Worm (Caenorhabditis elegans): ENCODE results near the gene C32D5.7.

C32D5.7 gene

DNA sequence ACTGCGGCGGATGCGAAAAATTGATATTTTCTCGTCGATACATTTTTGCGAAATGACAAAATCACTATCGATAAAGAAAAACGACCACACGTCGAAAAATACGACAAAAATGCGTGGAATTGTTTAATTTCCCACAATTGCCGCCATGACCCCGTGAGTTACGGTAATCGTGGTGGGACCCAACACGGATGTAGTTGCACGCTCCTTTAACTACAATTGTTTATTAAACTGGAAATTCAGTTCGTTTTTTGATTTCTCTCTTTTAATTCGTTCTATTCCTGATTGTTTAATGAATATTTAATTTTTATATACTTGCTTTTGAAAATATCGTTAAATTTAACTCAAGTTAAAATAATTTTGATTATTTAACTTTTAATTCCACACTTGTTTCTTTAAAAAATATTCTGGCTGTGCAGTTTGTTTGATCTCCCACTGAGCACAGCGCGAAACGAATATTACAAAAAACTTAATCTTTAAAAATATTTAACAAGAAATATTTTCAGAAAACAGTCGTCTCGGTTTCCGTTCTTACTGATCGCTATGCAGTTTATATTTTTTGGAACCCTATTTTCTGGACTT lies 25.5 kb upstream of the C32D5.7 start, which contains the start of the genes ani-2 and clec-88:
Gene ani-2, minus strand, starts transcription at position 131 of the 579 bp plus-strand sequence.
Gene clec-88, plus strand, starts transcription at position 486 of the 579 bp plus-strand sequence.
- TF ChIP-seq elt-3 (tag; optimal IDR thresholded peaks at IDR 0.05): no peak
- no peak for TF ChIP-seq ceh-16 (tag; optimal IDR thresholded peaks at IDR 0.05)
- TF ChIP-seq nhr-12 (tag; optimal IDR thresholded peaks at IDR 0.05): no peak
- TF ChIP-seq nhr-25 (tag; optimal IDR thresholded peaks at IDR 0.05): no peak
- no peak for TF ChIP-seq lin-13 (GFP tag; optimal IDR thresholded peaks at IDR 0.05)
- TF ChIP-seq snpc-4 (tag; optimal IDR thresholded peaks at IDR 0.05): no peak
- TF ChIP-seq Y55F3AM.14 (GFP tag; optimal IDR thresholded peaks at IDR 0.05): no peak
- TF ChIP-seq sem-4 (tag; optimal IDR thresholded peaks at IDR 0.05): no peak
- TF ChIP-seq unc-55 (GFP tag; optimal IDR thresholded peaks at IDR 0.05): no peak
- no peak for TF ChIP-seq ZK546.5 (tag; optimal IDR thresholded peaks at IDR 0.05)
- no peak for TF ChIP-seq unc-62 (GFP tag; optimal IDR thresholded peaks at IDR 0.05)
- TF ChIP-seq sma-9 (GFP tag; optimal IDR thresholded peaks at IDR 0.05): no peak
- no peak for TF ChIP-seq sma-9 (tag; optimal IDR thresholded peaks at IDR 0.05)

DNA sequence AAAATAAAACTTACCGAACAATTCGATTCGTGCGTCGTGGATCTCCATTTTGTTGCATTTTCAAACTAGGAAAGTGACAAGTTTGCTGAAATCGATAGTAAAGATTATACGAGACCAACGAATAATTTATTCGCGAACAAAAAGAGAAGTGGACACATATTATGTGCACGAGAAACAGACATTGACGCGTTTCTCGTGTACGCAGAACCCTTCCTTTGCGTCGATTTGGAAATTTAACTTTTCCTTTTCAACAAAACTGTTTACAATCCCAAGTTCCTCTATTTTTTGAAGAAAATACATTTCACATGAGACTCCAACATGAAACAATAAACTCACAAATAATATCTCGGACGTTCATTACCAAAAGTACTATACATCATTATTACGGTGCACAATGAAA lies 21.0 kb upstream of the C32D5.7 start, which contains the start of gene K10B2.4:
Gene K10B2.4, minus strand, starts transcription at position 138 of the 400 bp plus-strand sequence.
- peak; percentile 37 for TF ChIP-seq F13H6.1 (tag; optimal IDR thresholded peaks at IDR 0.05)
- no peak for TF ChIP-seq nhr-10 (tag; optimal IDR thresholded peaks at IDR 0.05)
- TF ChIP-seq mbf-1 (tag; optimal IDR thresholded peaks at IDR 0.05): no peak
- no peak for TF ChIP-seq ZK546.5 (tag; optimal IDR thresholded peaks at IDR 0.05)
- TF ChIP-seq ztf-4 (tag; optimal IDR thresholded peaks at IDR 0.05): no peak
- TF ChIP-seq nhr-77 (tag; optimal IDR thresholded peaks at IDR 0.05): no peak
- no peak for TF ChIP-seq dmd-4 (tag; optimal IDR thresholded peaks at IDR 0.05)
- peak; percentile 46 for TF ChIP-seq snpc-4 (tag; optimal IDR thresholded peaks at IDR 0.05)
- TF ChIP-seq Y55F3AM.14 (GFP tag; optimal IDR thresholded peaks at IDR 0.05): no peak
- peak; percentile 68 for TF ChIP-seq nhr-6 (tag; optimal IDR thresholded peaks at IDR 0.05)
- no peak for TF ChIP-seq nhr-23 (tag; optimal IDR thresholded peaks at IDR 0.05)
- peak; percentile 40 for TF ChIP-seq nhr-21 (tag; optimal IDR thresholded peaks at IDR 0.05)
- TF ChIP-seq mdl-1 (tag; optimal IDR thresholded peaks at IDR 0.05): no peak
- TF ChIP-seq lin-39 (tag; optimal IDR thresholded peaks at IDR 0.05): no peak
- TF ChIP-seq nhr-237 (tag; optimal IDR thresholded peaks at IDR 0.05): no peak
- TF ChIP-seq aly-2 (tag; optimal IDR thresholded peaks at IDR 0.05): no peak
- no peak for TF ChIP-seq ama-1 (optimal IDR thresholded peaks at IDR 0.05)
- TF ChIP-seq unc-55 (GFP tag; optimal IDR thresholded peaks at IDR 0.05): peak; percentile 81
- TF ChIP-seq ceh-16 (tag; optimal IDR thresholded peaks at IDR 0.05): peak; percentile 21
- peak; percentile 73 for TF ChIP-seq sma-9 (GFP tag; optimal IDR thresholded peaks at IDR 0.05)
- TF ChIP-seq sma-9 (tag; optimal IDR thresholded peaks at IDR 0.05): no peak
- no peak for TF ChIP-seq ztf-1 (GFP tag; conservative IDR thresholded peaks at IDR 0.05)
- TF ChIP-seq sem-4 (tag; optimal IDR thresholded peaks at IDR 0.05): peak; percentile 33
- no peak for TF ChIP-seq R02D3.7 (tag; optimal IDR thresholded peaks at IDR 0.05)
- peak; percentile 65 for TF ChIP-seq lin-13 (GFP tag; optimal IDR thresholded peaks at IDR 0.05)
- TF ChIP-seq mab-5 (tag; optimal IDR thresholded peaks at IDR 0.05): peak; percentile 40
- TF ChIP-seq zag-1 (tag; optimal IDR thresholded peaks at IDR 0.05): no peak
- no peak for TF ChIP-seq lin-11 (tag; optimal IDR thresholded peaks at IDR 0.05)
- TF ChIP-seq fos-1 (tag; optimal IDR thresholded peaks at IDR 0.05): peak; percentile 44
- peak; percentile 76 for TF ChIP-seq gmeb-1 (tag; optimal IDR thresholded peaks at IDR 0.05)
- TF ChIP-seq egl-27 (tag; optimal IDR thresholded peaks at IDR 0.05): no peak
- peak; percentile 86 for TF ChIP-seq nhr-129 (tag; optimal IDR thresholded peaks at IDR 0.05)
- TF ChIP-seq alr-1 (tag; optimal IDR thresholded peaks at IDR 0.05): no peak
- no peak for TF ChIP-seq elt-3 (tag; optimal IDR thresholded peaks at IDR 0.05)
- no peak for TF ChIP-seq elt-1 (tag; optimal IDR thresholded peaks at IDR 0.05)
- TF ChIP-seq skn-1 (tag; optimal IDR thresholded peaks at IDR 0.05): no peak
- no peak for TF ChIP-seq ztf-11 (tag; optimal IDR thresholded peaks at IDR 0.05)
- no peak for TF ChIP-seq peb-1 (tag; optimal IDR thresholded peaks at IDR 0.05)
- TF ChIP-seq nhr-25 (tag; optimal IDR thresholded peaks at IDR 0.05): peak; percentile 78
- peak; percentile 23 to 87 for TF ChIP-seq lsy-2 (tag; optimal IDR thresholded peaks at IDR 0.05)
- no peak for TF ChIP-seq ceh-82 (tag; optimal IDR thresholded peaks at IDR 0.05)
- no peak for TF ChIP-seq unc-62 (GFP tag; optimal IDR thresholded peaks at IDR 0.05)
- no peak for TF ChIP-seq unc-39 (tag; optimal IDR thresholded peaks at IDR 0.05)
- peak; percentile 79 for TF ChIP-seq C34F6.9 (tag; optimal IDR thresholded peaks at IDR 0.05)
- TF ChIP-seq sma-3 (GFP tag; optimal IDR thresholded peaks at IDR 0.05): peak; percentile 70
- no peak for TF ChIP-seq nhr-12 (tag; optimal IDR thresholded peaks at IDR 0.05)
- no peak for TF ChIP-seq blmp-1 (tag; optimal IDR thresholded peaks at IDR 0.05; ENCODE audit: insufficient read depth)
- peak; percentile 75 for TF ChIP-seq crh-2 (tag; optimal IDR thresholded peaks at IDR 0.05)
- no peak for TF ChIP-seq nhr-11 (tag; optimal IDR thresholded peaks at IDR 0.05)

All from whole organism, L2 larva.